Fruit fly (Drosophila melanogaster): ENCODE measurements around the gene CG44290.

The CG44290 gene

DNA sequence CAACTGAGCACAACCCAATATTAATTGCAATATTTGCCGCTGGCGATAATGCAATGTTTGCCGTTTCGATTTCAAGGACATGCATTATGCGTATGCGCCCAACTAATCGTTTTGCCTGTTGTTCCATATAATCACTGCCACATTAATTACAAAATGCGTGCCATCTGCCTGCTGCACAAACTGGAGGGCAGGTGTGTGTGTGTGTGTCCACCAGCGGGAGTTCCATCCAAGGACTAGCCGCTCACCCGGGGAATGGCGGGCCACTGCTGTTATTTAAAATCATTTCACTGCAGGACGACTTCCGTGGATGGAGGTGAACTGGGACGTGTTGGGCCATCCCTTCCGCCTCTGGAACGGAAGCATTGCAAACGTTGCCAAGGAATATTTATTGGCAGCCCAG, 4.6 kb upstream of the CG44290 start:
- TF ChIP-seq zen (tag; optimal IDR thresholded peaks at IDR 0.05), result peak; percentile 91
- TF ChIP-seq Hr3 (GFP tag; optimal IDR thresholded peaks at IDR 0.05), result no peak
- no peak for TF ChIP-seq fu2 (GFP tag; optimal IDR thresholded peaks at IDR 0.05)
- no peak for TF ChIP-seq toy (GFP tag; IDR thresholded peaks at IDR 0.05)
- TF ChIP-seq CHES-1-like (GFP tag; optimal IDR thresholded peaks at IDR 0.05), result no peak
- no peak for TF ChIP-seq gro (GFP tag; optimal IDR thresholded peaks at IDR 0.05)
- TF ChIP-seq al (GFP tag; IDR thresholded peaks at IDR 0.05), result no peak
- TF ChIP-seq tin (GFP tag; optimal IDR thresholded peaks at IDR 0.05), result no peak

DNA sequence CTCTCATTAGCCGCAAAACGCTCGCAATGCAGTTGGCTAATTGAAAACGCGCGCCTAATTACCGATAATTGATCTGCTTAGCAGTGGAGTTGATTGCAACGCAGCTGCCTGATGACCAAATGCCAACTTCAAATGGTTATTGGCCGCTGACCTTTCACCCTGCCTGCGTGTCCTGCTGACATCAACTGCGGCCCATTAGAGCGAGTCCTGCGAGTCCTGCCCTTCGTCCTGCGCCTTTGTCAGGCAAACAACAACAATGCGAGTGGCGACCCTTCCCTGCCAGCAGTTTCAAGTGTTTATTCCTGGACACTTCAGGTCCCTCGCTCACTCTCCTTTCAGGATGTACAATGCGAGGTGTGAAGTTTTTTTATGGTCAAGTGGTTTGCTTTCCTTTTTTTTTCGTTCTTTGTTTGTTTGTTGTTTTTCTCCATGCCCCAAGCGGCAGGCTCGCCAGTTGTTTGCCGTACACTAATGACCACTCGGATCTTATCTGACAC, 1.8 kb upstream of the CG44290 start:
- TF ChIP-seq ranshi (GFP tag; IDR thresholded peaks at IDR 0.05), result no peak
- no peak for TF ChIP-seq sens (GFP tag)
- TF ChIP-seq esg (GFP tag; conservative IDR thresholded peaks at IDR 0.05), result no peak
- no peak for TF ChIP-seq CG18599 (GFP tag; optimal IDR thresholded peaks at IDR 0.05)
- no peak for TF ChIP-seq Abd-B (GFP tag; optimal IDR thresholded peaks at IDR 0.05)
- TF ChIP-seq CG14050 (GFP tag; IDR thresholded peaks at IDR 0.05), result no peak
- TF ChIP-seq tll (GFP tag; optimal IDR thresholded peaks at IDR 0.05), result peak in 1 of 2 experiments; percentile 91
- no peak for TF ChIP-seq CHES-1-like (GFP tag; optimal IDR thresholded peaks at IDR 0.05)
- no peak for TF ChIP-seq gt (GFP tag; IDR thresholded peaks at IDR 0.05)
- no peak for TF ChIP-seq Sry-δ (GFP tag; optimal IDR thresholded peaks at IDR 0.05)
- no peak for TF ChIP-seq CG12744 (GFP tag; optimal IDR thresholded peaks at IDR 0.05)
- no peak for TF ChIP-seq slp2 (GFP tag; optimal IDR thresholded peaks at IDR 0.05)
- TF ChIP-seq CG12391 (tag; optimal IDR thresholded peaks at IDR 0.05), result no peak
- no peak for TF ChIP-seq z (GFP tag; IDR thresholded peaks at IDR 0.05)
- TF ChIP-seq D (optimal IDR thresholded peaks at IDR 0.05), result peak; percentile 79
- TF ChIP-seq D (GFP tag; optimal IDR thresholded peaks at IDR 0.05), result no peak
- TF ChIP-seq Doc2 (GFP tag; IDR thresholded peaks at IDR 0.05), result no peak
- TF ChIP-seq tap (tag; optimal IDR thresholded peaks at IDR 0.05), result no peak
- peak; percentile 74 for TF ChIP-seq CG4360 (GFP tag; IDR thresholded peaks at IDR 0.05)
- TF ChIP-seq twi (tag; optimal IDR thresholded peaks at IDR 0.05), result peak; percentile 13
- no peak for TF ChIP-seq Xbp1 (GFP tag; optimal IDR thresholded peaks at IDR 0.05)
- TF ChIP-seq CG3281 (GFP tag; optimal IDR thresholded peaks at IDR 0.05), result no peak
- no peak for TF ChIP-seq peb (GFP tag; IDR thresholded peaks at IDR 0.05)
- TF ChIP-seq eve (GFP tag; optimal IDR thresholded peaks at IDR 0.05), result peak in 1 of 2 experiments; percentile 29
- TF ChIP-seq dmrt99B (tag; optimal IDR thresholded peaks at IDR 0.05), result no peak
- peak; percentile 77 for TF ChIP-seq zen (tag; optimal IDR thresholded peaks at IDR 0.05)
- no peak for TF ChIP-seq CG6654 (GFP tag; optimal IDR thresholded peaks at IDR 0.05)
- no peak for TF ChIP-seq fd102C (GFP tag; optimal IDR thresholded peaks at IDR 0.05)
- no peak for TF ChIP-seq Dip3 (GFP tag; optimal IDR thresholded peaks at IDR 0.05)
- no peak for TF ChIP-seq NC2β (GFP tag; optimal IDR thresholded peaks at IDR 0.05)
- peak; percentile 9; the same call in 1 of the 2 replicates for TF ChIP-seq crol (GFP tag; IDR thresholded peaks at IDR 0.05)

DNA sequence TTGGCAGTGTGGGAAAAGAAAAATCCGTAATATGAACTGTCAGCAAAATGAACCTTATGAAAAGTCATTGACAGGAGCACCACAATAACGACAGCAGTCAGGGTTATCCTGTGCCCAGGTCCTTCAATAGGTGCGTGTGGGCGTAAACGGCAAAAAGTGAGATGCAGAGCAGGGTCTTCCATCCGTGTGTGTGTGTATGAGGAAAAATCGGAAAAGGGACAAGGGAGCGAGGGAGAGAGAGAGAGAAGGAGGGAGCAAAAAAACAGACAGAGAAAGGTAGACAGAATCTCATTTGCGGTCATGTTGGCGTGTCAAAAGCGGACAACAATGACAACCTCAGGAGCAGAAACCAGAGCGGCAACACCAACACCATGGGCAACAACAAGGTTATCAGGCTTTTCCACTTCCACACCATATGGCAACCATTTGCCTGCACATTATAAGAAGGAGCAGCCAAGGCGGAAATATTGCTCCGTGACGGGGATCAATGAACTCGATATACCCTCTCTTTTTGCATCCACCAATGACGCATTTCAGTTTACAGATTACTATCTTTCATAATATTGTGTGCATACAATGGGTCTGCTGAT, 570 bp upstream of the CG44290 start:
- TF ChIP-seq twi (tag; optimal IDR thresholded peaks at IDR 0.05) (peak; percentile 95), D19A (tag; optimal IDR thresholded peaks at IDR 0.05) (peak; percentile 64), zen (tag; optimal IDR thresholded peaks at IDR 0.05) (peak; percentile 51), CG10431 (GFP tag; optimal IDR thresholded peaks at IDR 0.05) (no peak), HLH4C (GFP tag; IDR thresholded peaks at IDR 0.05; ENCODE audit: partially characterized antibody) (no peak), tll (GFP tag; optimal IDR thresholded peaks at IDR 0.05) (peak in 1 of 2 experiments; percentile 88), D (optimal IDR thresholded peaks at IDR 0.05) (peak; percentile 12), D (GFP tag; optimal IDR thresholded peaks at IDR 0.05) (no peak), CG4360 (GFP tag; IDR thresholded peaks at IDR 0.05) (0 out of 2 replicates have a peak, but pooled peaks have one; percentile 21), Nf-YB (GFP tag; optimal IDR thresholded peaks at IDR 0.05) (peak; percentile 6), CG1832 (GFP tag; optimal IDR thresholded peaks at IDR 0.05) (peak; percentile 42)
